Worm (Caenorhabditis elegans): ENCODE results near the gene top-3.

DNA sequence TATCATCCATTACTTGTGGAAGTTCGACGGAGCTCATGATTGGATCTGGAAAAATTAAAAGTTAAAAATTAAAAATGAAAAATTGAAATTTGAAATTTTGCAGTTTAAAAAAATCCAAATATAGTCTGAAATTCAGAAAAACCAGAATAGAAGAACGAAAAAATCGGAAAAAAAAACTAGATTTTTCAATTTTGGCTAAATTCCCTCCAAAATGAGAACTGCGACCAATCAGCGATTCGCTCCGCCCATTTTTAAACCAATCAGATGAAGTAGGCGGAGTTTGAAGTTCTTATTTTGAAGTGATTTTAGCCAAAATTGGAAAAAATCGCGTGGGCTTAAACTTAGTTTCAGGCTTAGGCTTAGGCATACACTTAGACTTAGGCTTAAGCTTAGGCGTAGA is 13.0 kb downstream of the top-3 start, which contains the start of gene Y56A3A.7:
- TF ChIP-seq dmd-4 (tag; optimal IDR thresholded peaks at IDR 0.05; ENCODE audit: borderline replicate concordance) (no peak), ceh-34 (tag; optimal IDR thresholded peaks at IDR 0.05) (no peak), ama-1 (optimal IDR thresholded peaks at IDR 0.05) (no peak), dve-1 (tag; optimal IDR thresholded peaks at IDR 0.05) (no peak), T23F11.4 (GFP tag; optimal IDR thresholded peaks at IDR 0.05) (no peak), ceh-30 (tag; optimal IDR thresholded peaks at IDR 0.05) (no peak), tbx-2 (tag; optimal IDR thresholded peaks at IDR 0.05) (no peak), pag-3 (tag; optimal IDR thresholded peaks at IDR 0.05; ENCODE audit: borderline replicate concordance) (no peak), unc-55 (GFP tag; optimal IDR thresholded peaks at IDR 0.05) (no peak), ceh-14 (tag; optimal IDR thresholded peaks at IDR 0.05) (no peak), pqm-1 (tag; optimal IDR thresholded peaks at IDR 0.05) (no peak), eyg-1 (tag; optimal IDR thresholded peaks at IDR 0.05) (no peak)
